Fruit fly (Drosophila melanogaster) S2 (cell line): ENCODE data around the gene dUTPase.

Experiments used
- CG8478 ChIP-seq: fragments of >200 bp; optimal IDR thresholded peaks from 2 replicates; lab custom pipeline; 2018
- CTCF ChIP-seq, 2 experiments: fragments of >200 bp; optimal IDR thresholded peaks; 2 replicates each; lab custom pipeline; 2018

- TF ChIP-seq CG8478 (lab: Kevin White, UChicago) = no peak
- TF ChIP-seq CTCF (optimal IDR thresholded peaks at IDR 0.05; lab: Kevin White, UChicago) = no peak
These were observed 3.0 kb downstream of the dUTPase start for dm6 chr2L:11014018-11014611.
